Fruit fly (Drosophila melanogaster): ENCODE measurements around the gene pns.

The pns gene

DNA sequence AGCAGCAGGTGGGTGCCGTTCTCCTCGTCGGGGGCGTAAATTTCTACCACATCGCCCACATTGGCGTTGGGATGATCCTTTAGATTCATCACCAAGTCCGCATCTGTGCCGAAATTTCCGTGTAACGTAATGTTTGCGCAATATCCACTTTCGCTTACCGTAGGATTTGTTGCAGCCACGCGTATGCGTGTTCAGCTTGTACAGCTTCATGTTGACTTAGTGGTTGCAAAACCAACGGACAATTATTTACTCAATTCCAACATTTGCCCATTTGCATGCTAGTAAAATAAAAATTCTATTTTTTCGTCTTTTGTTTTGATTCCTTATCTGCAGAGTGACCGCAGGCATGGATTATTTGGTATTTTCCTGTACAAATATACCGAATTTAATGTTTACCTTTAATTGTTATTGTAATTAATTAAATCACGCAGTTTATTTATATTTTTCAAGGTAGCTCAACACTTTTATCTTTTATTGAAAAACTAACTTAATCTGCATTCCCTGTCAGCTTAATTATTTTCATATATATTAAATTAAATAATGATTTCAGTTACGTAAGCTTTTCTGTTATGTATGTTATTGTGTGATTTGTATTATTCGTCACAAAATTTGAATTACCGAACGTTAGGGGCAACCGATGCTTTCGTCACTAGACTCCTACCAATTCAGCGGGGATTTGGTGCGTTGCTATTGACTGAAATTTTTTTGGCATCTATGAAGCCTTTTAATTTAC is 3.1 kb upstream of the pns start, which contains the start of gene Iml1 (continued):
- TF ChIP-seq Trl (optimal IDR thresholded peaks at IDR 0.05) (no peak), Trl (GFP tag; optimal IDR thresholded peaks at IDR 0.05) (peak; percentile 32), CG15514 (GFP tag; optimal IDR thresholded peaks at IDR 0.05) (peak; percentile 95), Chrac-16 (GFP tag; optimal IDR thresholded peaks at IDR 0.05) (peak; percentile 10), Doc3 (GFP tag; IDR thresholded peaks at IDR 0.05; ENCODE audit: partially characterized antibody) (no peak), lab (GFP tag; optimal IDR thresholded peaks at IDR 0.05) (no peak), CG8765 (GFP tag; IDR thresholded peaks at IDR 0.05) (no peak), CG12942 (GFP tag; optimal IDR thresholded peaks at IDR 0.05) (peak; percentile 31), Optix (GFP tag; IDR thresholded peaks at IDR 0.05) (no peak), CG3281 (GFP tag; optimal IDR thresholded peaks at IDR 0.05) (no peak), CG2889 (GFP tag; IDR thresholded peaks at IDR 0.05) (0 out of 3 replicates have a peak, but pooled peaks have one; percentile 12), CG14014 (GFP tag; IDR thresholded peaks at IDR 0.05) (peak; percentile 39; the same call in 1 of the 2 replicates), Side (GFP tag; optimal IDR thresholded peaks at IDR 0.05) (no peak), Usf (GFP tag; optimal IDR thresholded peaks at IDR 0.05) (no peak), CG10147 (GFP tag; optimal IDR thresholded peaks at IDR 0.05) (no peak), CG4820 (GFP tag; optimal IDR thresholded peaks at IDR 0.05) (peak; percentile 27), bcd (GFP tag; optimal IDR thresholded peaks at IDR 0.05) (no peak), Oli (tag; optimal IDR thresholded peaks at IDR 0.05) (peak; percentile 11), Kr (GFP tag; optimal IDR thresholded peaks at IDR 0.05) (no peak), Eip74EF (GFP tag; optimal IDR thresholded peaks at IDR 0.05) (no peak), ato (GFP tag; IDR thresholded peaks at IDR 0.05; ENCODE audit: partially characterized antibody) (no peak), sr (GFP tag; IDR thresholded peaks at IDR 0.05) (no peak), CG12659 (GFP tag; optimal IDR thresholded peaks at IDR 0.05) (peak; percentile 30), CG2116 (GFP tag; optimal IDR thresholded peaks at IDR 0.05) (peak; percentile 44), Tbp (GFP tag; optimal IDR thresholded peaks at IDR 0.05) (no peak), rib (GFP tag; IDR thresholded peaks at IDR 0.05) (no peak), jing (GFP tag; optimal IDR thresholded peaks at IDR 0.05) (no peak), Mad (GFP tag; optimal IDR thresholded peaks at IDR 0.05) (no peak), Fer3 (tag; optimal IDR thresholded peaks at IDR 0.05) (no peak), sug (tag; optimal IDR thresholded peaks at IDR 0.05) (no peak), HHEX (GFP tag; optimal IDR thresholded peaks at IDR 0.05) (no peak), Ravus (GFP tag; IDR thresholded peaks at IDR 0.05) (no peak), CG42726 (GFP tag; IDR thresholded peaks at IDR 0.05; ENCODE audit: partially characterized antibody) (no peak), maf-S (GFP tag; optimal IDR thresholded peaks at IDR 0.05) (no peak), CG8290 (GFP tag; optimal IDR thresholded peaks at IDR 0.05) (no peak), CG8290 (tag; optimal IDR thresholded peaks at IDR 0.05) (no peak), Hand (GFP tag; optimal IDR thresholded peaks at IDR 0.05) (no peak), CG18599 (GFP tag; optimal IDR thresholded peaks at IDR 0.05) (no peak), CG17385 (GFP tag; optimal IDR thresholded peaks at IDR 0.05) (no peak), pfk (GFP tag; optimal IDR thresholded peaks at IDR 0.05) (no peak), CG8478 (optimal IDR thresholded peaks at IDR 0.05) (no peak), vfl (GFP tag; optimal IDR thresholded peaks at IDR 0.05) (no peak), wek (GFP tag; optimal IDR thresholded peaks at IDR 0.05) (no peak), seq (GFP tag; IDR thresholded peaks at IDR 0.05) (no peak), CG11695 (GFP tag; IDR thresholded peaks at IDR 0.05) (no peak), bowl (GFP tag; IDR thresholded peaks at IDR 0.05) (no peak), CG10431 (GFP tag; optimal IDR thresholded peaks at IDR 0.05) (no peak), CG4328 (GFP tag; optimal IDR thresholded peaks at IDR 0.05) (no peak), CG18262 (tag; optimal IDR thresholded peaks at IDR 0.05) (no peak), Six4 (GFP tag; optimal IDR thresholded peaks at IDR 0.05) (peak; percentile 29)

Data from whole organism, embryonic.